Worm (Caenorhabditis elegans) whole organism, L4 larva: ENCODE data around the gene acr-16.
A peak's percentile ranks its signal among the peaks of the same experiment; 100 is the strongest.

Experiments used
- D1046.2 ChIP-seq: fragments of 200-800 bp; sonication (Bioruptor generic); IDR thresholded peaks from 2 replicates; pipeline ENCODE4 v1.3.6; 2022; ENCODE audit warnings: missing genetic modification characterization, missing compliant biosample characterization
- F10B5.3 ChIP-seq: sonication (generic microtip); optimal IDR thresholded peaks from 2 replicates; lab custom pipeline; 2016; ENCODE audit warnings: mild to moderate bottlenecking, missing genetic modification characterization, missing compliant biosample characterization
- F37D6.2 ChIP-seq: sonication (generic microtip); optimal IDR thresholded peaks from 2 replicates; lab custom pipeline; 2016; ENCODE audit warnings: mild to moderate bottlenecking, missing genetic modification characterization, missing compliant biosample characterization
- F44E2.7 ChIP-seq: fragments of 200-800 bp; sonication (Bioruptor generic); IDR thresholded peaks from 2 replicates; pipeline ENCODE4 v2.1.2; 2022; ENCODE audit warnings: missing genetic modification characterization, missing compliant biosample characterization
- Y105C5A.15 ChIP-seq: fragments of 200-800 bp; sonication (Bioruptor generic); IDR thresholded peaks from 2 replicates; pipeline ENCODE4 v1.3.6; 2022; ENCODE audit warnings: missing genetic modification characterization, missing compliant biosample characterization
- Y48G9A.11 ChIP-seq: fragments of 200-800 bp; sonication (Bioruptor generic); IDR thresholded peaks from 2 replicates; pipeline ENCODE4 v1.3.6; 2022; ENCODE audit warnings: missing genetic modification reagents, missing genetic modification characterization, missing compliant biosample characterization
- Y75B8A.6 ChIP-seq: fragments of 200-800 bp; sonication (Bioruptor generic); IDR thresholded peaks from 2 replicates; pipeline ENCODE4 v1.3.6; 2022; ENCODE audit warnings: missing genetic modification reagents, missing genetic modification characterization, missing compliant biosample characterization
- ZK337.2 ChIP-seq: fragments of 200-800 bp; sonication (Bioruptor generic); IDR thresholded peaks from 2 replicates; pipeline ENCODE4 v1.3.6; 2022; ENCODE audit warnings: missing genetic modification reagents, missing genetic modification characterization, missing compliant biosample characterization
- ama-1 ChIP-seq: fragments of 150-350 bp; optimal IDR thresholded peaks from 2 replicates; lab custom pipeline; 2014; ENCODE audit warnings: inconsistent platforms, mixed read lengths
- arid-1 ChIP-seq: fragments of 200-800 bp; sonication (Bioruptor generic); conservative IDR thresholded peaks from 2 replicates; pipeline ENCODE4 v1.3.6; 2022; ENCODE audit warnings: missing genetic modification reagents, missing genetic modification characterization, missing compliant biosample characterization
- ceh-32 ChIP-seq: sonication (generic microtip); optimal IDR thresholded peaks from 2 replicates; lab custom pipeline; 2016; ENCODE audit warnings: mild to moderate bottlenecking, missing genetic modification characterization, missing compliant biosample characterization; ENCODE audit not compliant: poor library complexity
- ceh-44 ChIP-seq: fragments of 200-800 bp; sonication (Bioruptor generic); IDR thresholded peaks from 2 replicates; pipeline ENCODE4 v1.3.6; 2022; ENCODE audit warnings: missing genetic modification reagents, missing genetic modification characterization, missing compliant biosample characterization
- ctbp-1 ChIP-seq: fragments of 200-800 bp; sonication (Bioruptor generic); IDR thresholded peaks from 2 replicates; pipeline ENCODE4 v1.3.6; 2022; ENCODE audit warnings: missing genetic modification reagents, missing genetic modification characterization, missing compliant biosample characterization
- daf-16 ChIP-seq, 3 experiments: sonication (generic microtip); optimal IDR thresholded peaks; 2 replicates each; lab custom pipeline; 2016 to 2017; ENCODE audit warnings: missing genetic modification characterization in 3 of 3, missing genetic modification reagents in 3 of 3, mild to moderate bottlenecking in 2 of 3, missing compliant biosample characterization in 2 of 3, missing biosample characterization in 1 of 3, moderate library complexity in 1 of 3
- dmd-6 ChIP-seq: fragments of 200-800 bp; sonication (Bioruptor generic); IDR thresholded peaks from 2 replicates; pipeline ENCODE4 v1.3.6; 2022; ENCODE audit warnings: missing genetic modification reagents, missing genetic modification characterization, missing compliant biosample characterization
- dpl-1 ChIP-seq: fragments of 150-350 bp; optimal IDR thresholded peaks from 2 replicates; lab custom pipeline; 2014; ENCODE audit warnings: missing biosample characterization, missing genetic modification reagents, missing genetic modification characterization
- egl-27 ChIP-seq: sonication (generic microtip); optimal IDR thresholded peaks from 3 replicates; lab custom pipeline; 2017; ENCODE audit warnings: missing biosample characterization, missing genetic modification reagents, missing genetic modification characterization
- gei-8 ChIP-seq: fragments of 200-800 bp; sonication (Bioruptor generic); optimal IDR thresholded peaks from 2 replicates; lab custom pipeline; 2018; ENCODE audit warnings: mild to moderate bottlenecking, missing genetic modification characterization, missing compliant biosample characterization
- lin-1 ChIP-seq: fragments of 200-800 bp; sonication (Bioruptor generic); IDR thresholded peaks from 2 replicates; pipeline ENCODE4 v1.3.6; 2022; ENCODE audit warnings: missing genetic modification reagents, missing genetic modification characterization, missing compliant biosample characterization
- lin-13 ChIP-seq: fragments of 150-350 bp; optimal IDR thresholded peaks from 2 replicates; lab custom pipeline; 2014; ENCODE audit warnings: missing biosample characterization, missing genetic modification reagents, missing genetic modification characterization
- lin-15B ChIP-seq: fragments of 150-350 bp; sonication (generic microtip); optimal IDR thresholded peaks from 3 replicates; lab custom pipeline; 2014; ENCODE audit warnings: missing biosample characterization, missing genetic modification characterization
- lir-3 ChIP-seq: sonication (generic microtip); optimal IDR thresholded peaks from 2 replicates; lab custom pipeline; 2016; ENCODE audit warnings: mild to moderate bottlenecking, missing genetic modification characterization, missing compliant biosample characterization
- lsy-2 ChIP-seq, 2 experiments: fragments of 150-350 bp in 1 of 2; sonication (generic microtip) in 1 of 2; optimal IDR thresholded peaks; 2 replicates each; lab custom pipeline; 2014 to 2017; ENCODE audit warnings: missing biosample characterization in 2 of 2, missing genetic modification characterization in 2 of 2
- madf-5 ChIP-seq, 2 experiments: fragments of 200-800 bp; sonication (Bioruptor generic); IDR thresholded peaks; 2 replicates each; pipeline ENCODE4 v1.3.6; 2022; ENCODE audit warnings: missing compliant biosample characterization in 2 of 2, missing genetic modification characterization in 2 of 2
- madf-9 ChIP-seq: fragments of 200-800 bp; sonication (Bioruptor generic); conservative IDR thresholded peaks from 2 replicates; pipeline ENCODE4 v1.3.6; 2022; ENCODE audit warnings: missing genetic modification reagents, missing genetic modification characterization, missing compliant biosample characterization
- mdl-1 ChIP-seq, 2 experiments: fragments of 150-350 bp in 1 of 2; sonication (generic microtip) in 1 of 2; optimal IDR thresholded peaks; 2 replicates each; lab custom pipeline; 2014 to 2017; ENCODE audit warnings: missing biosample characterization in 2 of 2, missing genetic modification characterization in 2 of 2
- mdt-29 ChIP-seq: fragments of 200-800 bp; sonication (Bioruptor generic); IDR thresholded peaks from 2 replicates; pipeline ENCODE4 v1.3.6; 2022; ENCODE audit warnings: missing genetic modification reagents, missing genetic modification characterization, missing compliant biosample characterization
- mep-1 ChIP-seq: fragments of 150-350 bp; sonication (generic microtip); optimal IDR thresholded peaks from 3 replicates; lab custom pipeline; 2014; ENCODE audit warnings: missing biosample characterization, missing genetic modification characterization
- nhr-10 ChIP-seq: fragments of 150-350 bp; optimal IDR thresholded peaks from 2 replicates; lab custom pipeline; 2014; ENCODE audit warnings: missing biosample characterization, missing genetic modification characterization
- nhr-111 ChIP-seq: fragments of 200-800 bp; sonication (Bioruptor generic); optimal IDR thresholded peaks from 2 replicates; lab custom pipeline; 2018; ENCODE audit warnings: mild to moderate bottlenecking, missing genetic modification characterization, missing compliant biosample characterization
- nhr-237 ChIP-seq: sonication (generic microtip); optimal IDR thresholded peaks from 2 replicates; lab custom pipeline; 2017; ENCODE audit warnings: missing biosample characterization, missing genetic modification characterization
- nhr-25 ChIP-seq: sonication (generic microtip); optimal IDR thresholded peaks from 2 replicates; lab custom pipeline; 2017; ENCODE audit warnings: missing genetic modification characterization, mild to moderate bottlenecking, missing compliant biosample characterization, antibody characterized with exemption, moderate library complexity, borderline replicate concordance; ENCODE audit not compliant: insufficient read depth
- nhr-76 ChIP-seq: fragments of 150-350 bp; optimal IDR thresholded peaks from 2 replicates; lab custom pipeline; 2014; ENCODE audit warnings: missing biosample characterization, missing genetic modification characterization
- nhr-77 ChIP-seq: fragments of 150-350 bp; optimal IDR thresholded peaks from 2 replicates; lab custom pipeline; 2014; ENCODE audit warnings: missing biosample characterization, missing genetic modification characterization
- pha-4 ChIP-seq, 2 experiments: fragments of 150-350 bp in 1 of 2; fragments of 200-800 bp in 1 of 2; sonication (Bioruptor generic) in 1 of 2; IDR thresholded peaks in 1 of 2; optimal IDR thresholded peaks in 1 of 2; 2 replicates each; pipeline versions ENCODE4 v1.3.6 to Lab custom; 2014 to 2022; ENCODE audit warnings: missing genetic modification characterization in 2 of 2, missing genetic modification reagents in 2 of 2, missing biosample characterization in 1 of 2, missing compliant biosample characterization in 1 of 2
- php-3 ChIP-seq: fragments of 200-800 bp; sonication (Bioruptor generic); IDR thresholded peaks from 2 replicates; pipeline ENCODE4 v1.3.6; 2022; ENCODE audit warnings: missing genetic modification reagents, missing genetic modification characterization, missing compliant biosample characterization
- rbr-2 ChIP-seq: sonication (generic microtip); optimal IDR thresholded peaks from 2 replicates; lab custom pipeline; 2016; ENCODE audit warnings: missing genotype, missing genetic modification characterization, missing compliant biosample characterization
- sdz-12 ChIP-seq: fragments of 200-800 bp; sonication (Bioruptor generic); optimal IDR thresholded peaks from 2 replicates; lab custom pipeline; 2018; ENCODE audit warnings: mild to moderate bottlenecking, missing genetic modification characterization, missing compliant biosample characterization
- set-16 ChIP-seq: fragments of 200-800 bp; sonication (Bioruptor generic); IDR thresholded peaks from 2 replicates; pipeline ENCODE4 v1.3.6; 2022; ENCODE audit warnings: missing genetic modification reagents, missing genetic modification characterization, missing compliant biosample characterization
- skn-1 ChIP-seq: fragments of 150-350 bp; optimal IDR thresholded peaks from 2 replicates; lab custom pipeline; 2014; ENCODE audit warnings: missing biosample characterization, missing genetic modification characterization
- spr-1 ChIP-seq: sonication (generic microtip); optimal IDR thresholded peaks from 2 replicates; lab custom pipeline; 2016; ENCODE audit warnings: mild to moderate bottlenecking, missing genetic modification characterization, missing compliant biosample characterization
- unc-39 ChIP-seq: sonication (generic microtip); optimal IDR thresholded peaks from 2 replicates; lab custom pipeline; 2017; ENCODE audit warnings: missing biosample characterization, missing genetic modification characterization
- unc-62 ChIP-seq, 3 experiments: fragments of 150-350 bp in 1 of 3; sonication (generic microtip); optimal IDR thresholded peaks in 2 of 3; peaks in 1 of 3; 1 replicate in 1 of 3; 2 replicates in 2 of 3; lab custom pipeline; 2014 to 2017; ENCODE audit warnings: missing biosample characterization in 3 of 3, missing genetic modification characterization in 3 of 3, missing genetic modification reagents in 3 of 3, missing genotype in 1 of 3
- vab-7 ChIP-seq: fragments of 200-800 bp; sonication (Bioruptor generic); IDR thresholded peaks from 2 replicates; pipeline ENCODE4 v1.3.6; 2022; ENCODE audit warnings: missing genetic modification reagents, missing genetic modification characterization, missing compliant biosample characterization
- zag-1 ChIP-seq: fragments of 150-350 bp; optimal IDR thresholded peaks from 2 replicates; lab custom pipeline; 2014; ENCODE audit warnings: missing biosample characterization, missing genetic modification characterization
- zfp-2 ChIP-seq: sonication (generic microtip); optimal IDR thresholded peaks from 2 replicates; lab custom pipeline; 2016; ENCODE audit warnings: mild to moderate bottlenecking, missing genetic modification characterization, missing compliant biosample characterization
- zfp-3 ChIP-seq: fragments of 200-800 bp; sonication (Bioruptor generic); conservative IDR thresholded peaks from 2 replicates; pipeline ENCODE4 v1.3.6; 2022; ENCODE audit warnings: missing genetic modification reagents, missing genetic modification characterization, missing compliant biosample characterization
- ztf-7 ChIP-seq: fragments of 150-350 bp; optimal IDR thresholded peaks from 2 replicates; lab custom pipeline; 2014; ENCODE audit warnings: missing biosample characterization, missing genetic modification characterization

The acr-16 gene

ce11 chrV:8606099-8606696, 45.2 kb downstream of the acr-16 start, which contains the start of gene vps-60 (continued):
- peak; percentile 64 for TF ChIP-seq lin-1 (GFP tag; lab: Robert Waterston, UW)
- TF ChIP-seq ceh-32 = no peak
- no peak for TF ChIP-seq Y75B8A.6 (GFP tag; lab: Robert Waterston, UW)
- peak; percentile 86 for TF ChIP-seq nhr-10
- TF ChIP-seq sdz-12 = peak; percentile 30
- TF ChIP-seq nhr-111 = no peak
- no peak for TF ChIP-seq lin-15B
- no peak for TF ChIP-seq gei-8
- no peak for TF ChIP-seq F44E2.7 (GFP tag; lab: Robert Waterston, UW)
- TF ChIP-seq spr-1 (tag; lab: Kevin White, UChicago) = peak; percentile 69
- TF ChIP-seq arid-1 (GFP tag; lab: Robert Waterston, UW) = peak; percentile 85
- TF ChIP-seq F37D6.2 = peak; percentile 69
- peak; percentile 81 for TF ChIP-seq lin-13 (GFP tag; lab: Kevin White, UChicago)
- peak; percentile 95 for TF ChIP-seq nhr-77 (tag; lab: Kevin White, UChicago)
- TF ChIP-seq mdt-29 (GFP tag; lab: Robert Waterston, UW) = no peak
- TF ChIP-seq unc-62 (GFP tag; optimal IDR thresholded peaks at IDR 0.05 in 1 of 2; lab: Kevin White, UChicago) = peak in 1 of 2 experiments; percentile 96
- TF ChIP-seq unc-62 (tag; optimal IDR thresholded peaks at IDR 0.05; lab: Kevin White, UChicago) = no peak
- TF ChIP-seq nhr-237 (tag; lab: Kevin White, UChicago) = no peak
- peak; percentile 93 for TF ChIP-seq rbr-2 (tag; lab: Kevin White, UChicago)
- TF ChIP-seq ctbp-1 (GFP tag; lab: Robert Waterston, UW) = peak; percentile 86
- TF ChIP-seq dpl-1 (GFP tag; lab: Kevin White, UChicago) = peak; percentile 82
- peak; percentile 92 for TF ChIP-seq pha-4 (GFP tag; IDR thresholded peaks at IDR 0.05; lab: Robert Waterston, UW)
- no peak for TF ChIP-seq pha-4 (tag; optimal IDR thresholded peaks at IDR 0.05; lab: Kevin White, UChicago)
- TF ChIP-seq zag-1 (tag; lab: Kevin White, UChicago) = no peak
- TF ChIP-seq daf-16 (GFP tag; optimal IDR thresholded peaks at IDR 0.05; lab: Kevin White, UChicago) = peak; percentile 26 to 53
- TF ChIP-seq daf-16 (tag; optimal IDR thresholded peaks at IDR 0.05; lab: Kevin White, UChicago) = peak; percentile 91
- no peak for TF ChIP-seq egl-27 (tag; lab: Kevin White, UChicago)
- peak; percentile 49 for TF ChIP-seq ztf-7 (tag; lab: Kevin White, UChicago)
- peak; percentile 54; the same call in 1 of the 2 replicates for TF ChIP-seq Y48G9A.11 (GFP tag; lab: Robert Waterston, UW)
- TF ChIP-seq ZK337.2 = no peak
- TF ChIP-seq madf-5 (GFP tag; IDR thresholded peaks at IDR 0.05; lab: Robert Waterston, UW) = no peak
- peak; percentile 56 for TF ChIP-seq vab-7
- TF ChIP-seq F10B5.3 (tag; lab: Kevin White, UChicago) = no peak
- peak; percentile 70 for TF ChIP-seq zfp-2
- TF ChIP-seq D1046.2 (GFP tag; lab: Robert Waterston, UW) = no peak
- peak; percentile 8 for TF ChIP-seq nhr-76 (tag; lab: Kevin White, UChicago)
- no peak for TF ChIP-seq Y105C5A.15
- peak; percentile 95 for TF ChIP-seq mep-1 (tag; lab: Kevin White, UChicago)
- TF ChIP-seq php-3 (GFP tag; lab: Robert Waterston, UW) = 0 out of 2 replicates have a peak, but pooled peaks have one; percentile 58
- TF ChIP-seq unc-39 (tag; lab: Kevin White, UChicago) = no peak
- TF ChIP-seq mdl-1 (tag; optimal IDR thresholded peaks at IDR 0.05; lab: Kevin White, UChicago) = peak; percentile 17 to 84
- TF ChIP-seq skn-1 (tag; lab: Kevin White, UChicago) = no peak
- no peak for TF ChIP-seq lir-3 (tag; lab: Kevin White, UChicago)
- TF ChIP-seq nhr-25 = peak; percentile 94
- TF ChIP-seq ama-1 (lab: Kevin White, UChicago) = peak; percentile 50
- TF ChIP-seq ceh-44 (GFP tag; lab: Robert Waterston, UW) = no peak
- peak; percentile 98 for TF ChIP-seq dmd-6 (GFP tag; lab: Robert Waterston, UW)
- TF ChIP-seq madf-9 (GFP tag; lab: Robert Waterston, UW) = peak; percentile 91
- TF ChIP-seq zfp-3 (GFP tag; lab: Robert Waterston, UW) = peak; percentile 55; the same call in 1 of the 2 replicates
- TF ChIP-seq lsy-2 (tag; optimal IDR thresholded peaks at IDR 0.05; lab: Kevin White, UChicago) = peak; percentile 43 to 92
- TF ChIP-seq set-16 (GFP tag; lab: Robert Waterston, UW) = peak; percentile 84
